Worm (Caenorhabditis elegans): ENCODE results near the gene cash-1.

Gene cash-1

DNA sequence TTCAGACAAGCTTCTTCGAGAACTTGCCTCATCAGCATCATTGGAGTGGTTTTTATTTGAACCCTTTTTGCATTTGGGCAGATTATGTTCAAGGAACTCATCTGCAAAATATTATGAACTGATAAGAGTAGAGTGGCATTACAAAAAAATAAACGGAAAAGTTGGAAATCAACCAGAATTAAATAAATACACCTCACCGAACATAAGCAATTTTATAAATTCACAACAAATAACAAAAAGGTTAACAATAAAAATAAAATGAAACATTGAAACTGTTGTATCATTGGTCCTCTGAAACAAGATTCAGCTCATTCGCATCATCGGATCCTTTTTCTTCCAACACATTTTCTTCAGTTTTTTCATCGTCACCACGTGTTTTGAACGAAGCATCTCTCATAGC lies 44.8 kb upstream of the cash-1 start, which contains the start of gene asps-1:
Gene asps-1, minus strand, starts transcription at position 101 of the 400 bp plus-strand sequence.
- no peak for TF ChIP-seq ceh-16 (tag; optimal IDR thresholded peaks at IDR 0.05)
- no peak for TF ChIP-seq nhr-129 (tag; optimal IDR thresholded peaks at IDR 0.05)
- no peak for TF ChIP-seq C34F6.9 (tag; optimal IDR thresholded peaks at IDR 0.05)
- no peak for TF ChIP-seq nhr-12 (tag; optimal IDR thresholded peaks at IDR 0.05)
- no peak for TF ChIP-seq nhr-11 (tag; optimal IDR thresholded peaks at IDR 0.05)
- no peak for TF ChIP-seq ztf-11 (tag; optimal IDR thresholded peaks at IDR 0.05)
- TF ChIP-seq peb-1 (tag; optimal IDR thresholded peaks at IDR 0.05), result no peak
- no peak for TF ChIP-seq lin-11 (tag; optimal IDR thresholded peaks at IDR 0.05)
- TF ChIP-seq nhr-6 (tag; optimal IDR thresholded peaks at IDR 0.05), result no peak
- TF ChIP-seq zag-1 (tag; optimal IDR thresholded peaks at IDR 0.05), result no peak
- TF ChIP-seq egl-27 (tag; optimal IDR thresholded peaks at IDR 0.05), result no peak
- no peak for TF ChIP-seq ama-1 (optimal IDR thresholded peaks at IDR 0.05)
- no peak for TF ChIP-seq Y55F3AM.14 (GFP tag; optimal IDR thresholded peaks at IDR 0.05)
- no peak for TF ChIP-seq snpc-4 (tag; optimal IDR thresholded peaks at IDR 0.05)
- no peak for TF ChIP-seq unc-39 (tag; optimal IDR thresholded peaks at IDR 0.05)
- no peak for TF ChIP-seq elt-1 (tag; optimal IDR thresholded peaks at IDR 0.05)

DNA sequence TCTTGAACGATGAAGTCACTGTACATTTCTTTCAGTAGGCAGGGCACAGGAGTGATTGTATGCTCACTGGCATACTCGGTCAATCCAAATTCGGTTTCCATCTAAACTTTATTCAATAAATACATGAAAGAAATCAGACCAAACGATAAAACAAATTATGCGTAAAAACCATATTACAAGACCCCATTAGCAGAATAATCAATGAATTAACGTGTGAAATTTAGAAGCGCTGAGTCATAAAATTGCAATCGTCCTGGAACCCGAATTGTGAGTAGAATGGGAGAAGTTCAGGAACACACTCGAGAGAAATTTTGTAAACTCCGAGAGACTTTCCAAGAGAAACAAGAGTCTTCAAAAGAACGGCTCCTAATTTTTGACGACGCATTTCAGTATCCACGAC lies 42.6 kb upstream of the cash-1 start, which contains the start of gene B0024.11:
Gene B0024.11, minus strand, starts transcription at position 101 of the 400 bp plus-strand sequence.
- TF ChIP-seq blmp-1 (tag; optimal IDR thresholded peaks at IDR 0.05; ENCODE audit: insufficient read depth) (no peak), mab-5 (tag; optimal IDR thresholded peaks at IDR 0.05) (no peak), ztf-1 (GFP tag; conservative IDR thresholded peaks at IDR 0.05) (no peak), ZK546.5 (tag; optimal IDR thresholded peaks at IDR 0.05) (no peak), lin-13 (GFP tag; optimal IDR thresholded peaks at IDR 0.05) (no peak), fos-1 (tag; optimal IDR thresholded peaks at IDR 0.05) (no peak), ceh-16 (tag; optimal IDR thresholded peaks at IDR 0.05) (no peak), crh-2 (tag; optimal IDR thresholded peaks at IDR 0.05) (no peak), F13H6.1 (tag; optimal IDR thresholded peaks at IDR 0.05) (no peak), nhr-23 (tag; optimal IDR thresholded peaks at IDR 0.05) (no peak), nhr-237 (tag; optimal IDR thresholded peaks at IDR 0.05) (no peak), mdl-1 (tag; optimal IDR thresholded peaks at IDR 0.05) (no peak), mbf-1 (tag; optimal IDR thresholded peaks at IDR 0.05) (no peak), sem-4 (tag; optimal IDR thresholded peaks at IDR 0.05) (no peak)

DNA sequence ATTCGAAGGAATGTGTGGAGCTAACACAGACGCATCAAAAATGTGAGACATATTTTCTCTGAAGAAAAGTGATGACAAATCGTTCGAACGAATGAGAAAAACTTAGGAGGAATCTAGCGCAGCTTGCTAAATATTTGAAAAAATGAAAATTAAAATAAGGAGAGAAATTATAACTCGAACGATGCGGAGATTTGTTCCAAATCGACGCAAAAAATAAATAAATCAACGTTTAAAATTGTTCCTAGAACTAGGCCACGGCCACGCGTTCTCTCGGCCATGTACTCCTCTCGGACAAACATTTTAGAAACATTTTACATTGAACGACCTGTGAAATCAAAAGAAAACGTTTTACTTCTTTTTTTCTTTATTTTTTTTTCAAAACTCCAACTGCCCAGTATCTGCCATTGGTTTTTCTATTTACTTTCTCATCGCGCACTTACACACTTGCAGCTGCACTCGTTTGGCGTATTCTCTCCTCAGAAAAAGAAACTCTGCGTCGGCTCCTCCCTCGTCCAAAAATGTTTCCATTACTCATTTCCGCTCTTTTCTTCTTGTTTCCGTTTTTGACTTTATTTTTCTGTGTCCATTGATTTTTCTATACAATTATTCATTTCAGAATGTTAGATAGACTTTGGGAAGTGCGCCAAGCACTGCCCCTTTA lies 41.8 kb upstream of the cash-1 start, which contains the start of the genes gna-1 and B0024.13:
Gene gna-1, minus strand, starts transcription at position 51 of the 661 bp plus-strand sequence.
Gene B0024.13, plus strand, starts transcription at position 611 of the 661 bp plus-strand sequence.
- peak; percentile 52 for TF ChIP-seq F13H6.1 (tag; optimal IDR thresholded peaks at IDR 0.05)
- TF ChIP-seq skn-1 (tag; optimal IDR thresholded peaks at IDR 0.05), result no peak
- peak; percentile 69 for TF ChIP-seq C34F6.9 (tag; optimal IDR thresholded peaks at IDR 0.05)
- TF ChIP-seq ama-1 (optimal IDR thresholded peaks at IDR 0.05), result no peak
- no peak for TF ChIP-seq elt-3 (tag; optimal IDR thresholded peaks at IDR 0.05)
- no peak for TF ChIP-seq nhr-237 (tag; optimal IDR thresholded peaks at IDR 0.05)
- peak; percentile 66 for TF ChIP-seq crh-2 (tag; optimal IDR thresholded peaks at IDR 0.05)
- TF ChIP-seq egl-27 (tag; optimal IDR thresholded peaks at IDR 0.05), result no peak
- TF ChIP-seq sem-4 (tag; optimal IDR thresholded peaks at IDR 0.05), result no peak
- no peak for TF ChIP-seq ZK546.5 (tag; optimal IDR thresholded peaks at IDR 0.05)
- no peak for TF ChIP-seq mdl-1 (tag; optimal IDR thresholded peaks at IDR 0.05)
- TF ChIP-seq unc-39 (tag; optimal IDR thresholded peaks at IDR 0.05), result no peak
- TF ChIP-seq nhr-129 (tag; optimal IDR thresholded peaks at IDR 0.05), result peak; percentile 25
- no peak for TF ChIP-seq zag-1 (tag; optimal IDR thresholded peaks at IDR 0.05)
- no peak for TF ChIP-seq lin-11 (tag; optimal IDR thresholded peaks at IDR 0.05)
- no peak for TF ChIP-seq ztf-4 (tag; optimal IDR thresholded peaks at IDR 0.05)
- TF ChIP-seq nhr-12 (tag; optimal IDR thresholded peaks at IDR 0.05), result no peak
- no peak for TF ChIP-seq nhr-25 (tag; optimal IDR thresholded peaks at IDR 0.05)
- TF ChIP-seq mbf-1 (tag; optimal IDR thresholded peaks at IDR 0.05), result no peak
- no peak for TF ChIP-seq blmp-1 (tag; optimal IDR thresholded peaks at IDR 0.05; ENCODE audit: insufficient read depth)
- TF ChIP-seq snpc-4 (tag; optimal IDR thresholded peaks at IDR 0.05), result peak; percentile 53
- TF ChIP-seq fos-1 (tag; optimal IDR thresholded peaks at IDR 0.05), result peak; percentile 34
- TF ChIP-seq Y55F3AM.14 (GFP tag; optimal IDR thresholded peaks at IDR 0.05), result no peak
- peak; percentile 86 for TF ChIP-seq sma-9 (GFP tag; optimal IDR thresholded peaks at IDR 0.05)
- TF ChIP-seq sma-9 (tag; optimal IDR thresholded peaks at IDR 0.05), result no peak
- peak; percentile 76 for TF ChIP-seq sma-3 (GFP tag; optimal IDR thresholded peaks at IDR 0.05)

DNA sequence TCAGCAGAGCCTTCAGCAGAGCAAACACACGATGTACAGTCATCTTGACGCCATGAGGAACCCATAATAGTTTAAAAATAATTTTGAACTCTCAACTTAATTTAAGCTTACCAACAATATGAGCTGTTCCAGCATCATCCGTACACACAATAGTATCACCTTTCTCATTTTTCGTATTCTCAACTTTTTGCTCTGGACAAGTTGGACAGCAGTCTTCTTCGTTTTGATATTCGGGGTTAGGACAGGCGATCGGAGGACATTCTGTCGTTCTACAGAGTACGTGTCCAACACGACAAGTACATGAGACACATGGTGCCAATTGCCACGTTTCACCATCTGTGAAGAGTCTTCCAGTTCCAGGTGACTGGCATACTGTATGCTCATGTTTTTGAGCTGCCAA lies 38.5 kb upstream of the cash-1 start:
- TF ChIP-seq skn-1 (tag; optimal IDR thresholded peaks at IDR 0.05) (no peak), sem-4 (tag; optimal IDR thresholded peaks at IDR 0.05) (no peak), peb-1 (tag; optimal IDR thresholded peaks at IDR 0.05) (no peak)

Measured in whole organism, L2 larva.